Worm (Caenorhabditis elegans): ENCODE measurements around the gene ubc-22.

The ubc-22 gene

DNA sequence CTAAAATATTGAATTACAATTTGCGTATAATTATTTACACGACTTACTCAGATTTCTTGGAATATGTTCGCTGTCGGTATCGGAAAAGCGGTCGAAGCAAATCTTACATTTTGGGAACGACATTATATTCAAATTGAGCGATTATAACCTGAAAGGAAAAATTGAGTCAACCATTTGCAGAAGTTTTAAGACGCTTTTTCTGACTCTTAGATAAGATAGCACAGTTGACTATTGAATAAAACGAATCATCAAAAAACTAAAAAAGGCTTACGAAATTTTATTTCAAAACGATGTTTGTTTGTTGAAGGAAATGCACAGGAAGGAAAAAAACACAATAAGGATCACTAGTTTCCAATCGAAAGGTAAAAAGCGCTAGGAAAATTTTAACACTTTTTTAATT lies 40.6 kb downstream of the ubc-22 start, which contains the start of gene rcs-1:
Gene rcs-1, minus strand, starts transcription at position 176 of the 400 bp plus-strand sequence.
- TF ChIP-seq unc-120 (tag; optimal IDR thresholded peaks at IDR 0.05; ENCODE audit: poor library complexity, severe bottlenecking) = no peak
- no peak for TF ChIP-seq nhr-28 (tag; optimal IDR thresholded peaks at IDR 0.05)
- TF ChIP-seq elt-3 (tag; optimal IDR thresholded peaks at IDR 0.05) = no peak
- no peak for TF ChIP-seq mls-2 (tag; optimal IDR thresholded peaks at IDR 0.05)
- no peak for TF ChIP-seq M03D4.4 (tag; optimal IDR thresholded peaks at IDR 0.05)
- no peak for TF ChIP-seq ham-2 (GFP tag; optimal IDR thresholded peaks at IDR 0.05)
- no peak for TF ChIP-seq pha-4 (tag; optimal IDR thresholded peaks at IDR 0.05)
- no peak for TF ChIP-seq cnd-1 (tag; optimal IDR thresholded peaks at IDR 0.05)

DNA sequence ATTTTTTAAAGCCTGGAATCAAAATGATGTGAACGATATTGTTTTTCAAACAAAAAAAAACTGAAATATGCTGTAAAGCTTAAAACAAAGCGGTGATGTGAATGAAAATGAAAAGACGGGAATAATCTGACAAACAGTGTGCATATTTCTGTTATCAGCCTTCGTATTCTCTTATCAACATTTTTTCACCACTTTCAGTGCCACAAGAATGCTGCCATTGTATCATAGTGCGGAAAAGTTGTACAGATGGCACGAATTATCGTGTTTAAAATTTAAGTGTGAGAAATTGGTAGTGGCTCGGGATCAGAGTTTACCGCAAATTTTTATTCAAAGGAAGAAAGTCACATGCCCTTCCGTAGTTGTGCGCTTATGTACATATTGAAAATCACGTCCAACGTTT lies 44.5 kb downstream of the ubc-22 start, which contains the start of gene ifd-1:
Gene ifd-1, minus strand, starts transcription at position 12 of the 400 bp plus-strand sequence.
- TF ChIP-seq blmp-1 (tag; optimal IDR thresholded peaks at IDR 0.05) (no peak), ceh-43 (GFP tag; optimal IDR thresholded peaks at IDR 0.05) (no peak), nhr-76 (tag; optimal IDR thresholded peaks at IDR 0.05) (no peak), nhr-237 (tag; optimal IDR thresholded peaks at IDR 0.05) (no peak), hlh-1 (tag; optimal IDR thresholded peaks at IDR 0.05) (no peak), ceh-83 (GFP tag; optimal IDR thresholded peaks at IDR 0.05) (no peak), nhr-2 (tag; optimal IDR thresholded peaks at IDR 0.05) (no peak), lin-13 (tag; optimal IDR thresholded peaks at IDR 0.05) (no peak), tbx-8 (GFP tag; optimal IDR thresholded peaks at IDR 0.05) (no peak), mls-2 (tag; optimal IDR thresholded peaks at IDR 0.05) (no peak), nhr-12 (tag; optimal IDR thresholded peaks at IDR 0.05) (no peak)

DNA sequence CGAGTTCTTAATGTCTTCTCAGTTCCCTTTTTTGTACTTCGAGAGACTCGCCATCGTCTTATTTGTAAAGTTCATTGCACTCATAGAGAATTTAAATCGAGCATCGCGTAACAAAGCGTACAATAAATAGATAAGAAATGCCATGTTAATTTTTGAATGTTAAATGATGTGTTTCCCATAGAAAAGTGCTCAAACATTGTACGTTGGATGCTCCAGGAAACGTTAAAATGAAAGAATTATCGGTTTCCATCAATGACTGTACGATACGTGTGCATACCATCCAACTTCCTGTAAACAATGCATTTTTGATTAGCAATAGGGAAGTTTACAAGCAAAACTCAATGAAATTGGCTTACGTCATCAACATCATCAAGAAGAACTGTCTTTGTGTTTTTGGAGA lies 48.3 kb downstream of the ubc-22 start:
- no peak for TF ChIP-seq mab-5 (tag; optimal IDR thresholded peaks at IDR 0.05)
- TF ChIP-seq nhr-12 (tag; optimal IDR thresholded peaks at IDR 0.05) = no peak
- TF ChIP-seq blmp-1 (tag; optimal IDR thresholded peaks at IDR 0.05) = no peak
- no peak for TF ChIP-seq ham-2 (GFP tag; optimal IDR thresholded peaks at IDR 0.05)
- no peak for TF ChIP-seq unc-39 (tag; optimal IDR thresholded peaks at IDR 0.05)
- TF ChIP-seq unc-62 (GFP tag; optimal IDR thresholded peaks at IDR 0.05) = no peak
- TF ChIP-seq zip-8 (tag; optimal IDR thresholded peaks at IDR 0.05) = no peak
- TF ChIP-seq unc-120 (tag; optimal IDR thresholded peaks at IDR 0.05; ENCODE audit: poor library complexity, severe bottlenecking) = no peak
- TF ChIP-seq pha-4 (tag; optimal IDR thresholded peaks at IDR 0.05) = no peak
- TF ChIP-seq tbx-8 (GFP tag; optimal IDR thresholded peaks at IDR 0.05) = no peak
- no peak for TF ChIP-seq ceh-39 (tag; optimal IDR thresholded peaks at IDR 0.05)
- TF ChIP-seq elt-3 (tag; optimal IDR thresholded peaks at IDR 0.05) = no peak
- TF ChIP-seq nhr-76 (tag; optimal IDR thresholded peaks at IDR 0.05) = no peak

DNA sequence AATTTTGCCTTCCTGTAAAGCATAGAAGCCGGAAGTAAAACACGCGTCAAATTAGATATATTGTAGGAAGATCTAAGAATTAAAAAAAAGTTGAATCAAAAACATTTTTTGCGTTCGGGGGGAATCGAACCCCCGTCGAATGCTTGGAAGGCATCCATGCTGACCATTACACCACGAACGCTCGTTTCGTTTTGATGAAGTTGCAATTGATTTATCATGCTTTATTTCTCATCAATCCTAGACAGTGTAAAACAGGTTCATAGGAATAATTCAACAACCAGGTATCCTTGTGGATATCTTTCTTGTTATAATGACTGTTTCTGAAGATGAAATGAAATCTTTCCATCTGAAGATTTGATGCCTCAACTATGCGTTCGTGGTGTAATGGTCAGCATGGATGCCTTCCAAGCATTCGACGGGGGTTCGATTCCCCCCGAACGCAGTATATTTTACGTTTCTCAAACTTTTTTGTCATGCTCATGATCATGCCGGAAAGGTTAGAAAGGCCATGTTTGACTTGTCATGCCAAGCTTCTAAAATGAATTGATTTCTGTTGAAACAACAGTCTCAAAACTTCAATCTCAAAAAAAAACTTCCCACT lies 49.0 kb downstream of the ubc-22 start:
- TF ChIP-seq mep-1 (tag; optimal IDR thresholded peaks at IDR 0.05) = no peak
- TF ChIP-seq unc-39 (tag; optimal IDR thresholded peaks at IDR 0.05) = no peak
- no peak for TF ChIP-seq nhr-76 (tag; optimal IDR thresholded peaks at IDR 0.05)
- no peak for TF ChIP-seq ceh-39 (tag; optimal IDR thresholded peaks at IDR 0.05)
- no peak for TF ChIP-seq snpc-4 (tag; optimal IDR thresholded peaks at IDR 0.05)

DNA sequence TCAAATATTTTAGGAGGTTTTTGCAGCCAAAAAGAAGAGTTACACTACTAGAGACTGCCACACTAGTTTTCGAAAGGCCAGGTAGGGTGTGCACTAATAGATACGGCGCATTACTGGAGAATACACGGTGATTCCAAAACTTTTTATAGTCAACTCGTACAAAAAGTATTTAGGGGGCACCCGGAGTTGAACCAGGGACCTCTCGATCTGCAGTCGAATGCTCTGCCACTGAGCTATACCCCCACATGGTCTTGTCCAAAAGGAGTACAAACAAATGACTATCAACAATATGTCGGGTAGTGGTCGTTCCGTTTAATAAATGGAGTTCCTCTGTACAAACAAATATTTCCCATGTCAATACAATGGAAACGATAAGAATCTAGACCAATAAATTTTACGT lies 51.0 kb downstream of the ubc-22 start:
- TF ChIP-seq sptf-1 (tag; optimal IDR thresholded peaks at IDR 0.05) (peak; percentile 48), cnd-1 (tag; optimal IDR thresholded peaks at IDR 0.05) (peak; percentile 38), ceh-83 (GFP tag; optimal IDR thresholded peaks at IDR 0.05) (peak; percentile 46), nhr-76 (tag; optimal IDR thresholded peaks at IDR 0.05) (no peak), sem-2 (GFP tag; optimal IDR thresholded peaks at IDR 0.05) (peak; percentile 50), M03D4.4 (tag; optimal IDR thresholded peaks at IDR 0.05) (peak; percentile 34), lin-32 (GFP tag; optimal IDR thresholded peaks at IDR 0.05) (peak; percentile 17), drap-1 (GFP tag; optimal IDR thresholded peaks at IDR 0.05) (peak; percentile 50), mls-2 (tag; optimal IDR thresholded peaks at IDR 0.05) (peak; percentile 9), pha-4 (tag; optimal IDR thresholded peaks at IDR 0.05) (peak; percentile 71), snpc-4 (tag; optimal IDR thresholded peaks at IDR 0.05) (no peak), tbx-8 (GFP tag; optimal IDR thresholded peaks at IDR 0.05) (peak; percentile 20), unc-62 (GFP tag; optimal IDR thresholded peaks at IDR 0.05) (no peak)
